Fruit fly (Drosophila melanogaster): ENCODE results near the gene Taf3.

Taf3 gene

DNA sequence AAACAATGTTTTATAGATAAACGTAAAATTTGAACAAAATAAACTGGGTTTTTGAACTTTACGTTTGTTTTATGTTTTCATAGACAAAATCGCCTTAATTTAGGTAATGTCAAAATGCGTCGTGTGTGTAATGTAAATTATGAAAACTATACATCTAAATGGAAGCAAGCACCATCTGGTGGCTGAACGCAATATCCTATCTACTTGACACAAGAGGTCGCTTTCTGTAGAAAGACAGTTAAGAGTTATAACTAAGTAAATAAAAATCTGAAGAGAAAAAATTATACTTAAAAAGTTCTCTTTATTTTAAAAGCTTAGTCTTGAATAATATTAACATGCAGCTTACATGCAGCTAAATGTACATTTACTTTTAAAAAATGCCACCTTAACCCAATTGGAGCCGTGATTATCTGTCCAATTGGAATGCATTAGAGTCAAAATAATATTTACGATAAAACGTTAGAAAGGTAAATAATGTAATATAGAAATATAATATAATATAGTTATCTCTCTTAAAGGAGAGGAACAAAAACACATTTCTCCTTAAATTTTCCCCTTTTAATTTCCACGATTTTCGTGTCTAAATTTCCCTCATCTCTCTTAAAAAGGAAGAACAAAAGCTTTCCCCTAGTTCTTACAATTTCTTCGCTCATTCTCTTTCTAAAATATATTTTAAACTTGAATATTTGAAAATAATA is 41.8 kb downstream of the Taf3 start (continued):
- TF ChIP-seq Spps (tag; optimal IDR thresholded peaks at IDR 0.05), result peak; percentile 69
- TF ChIP-seq CG9932 (GFP tag; IDR thresholded peaks at IDR 0.05), result no peak; the same call in 1 of the 2 replicates
- peak; percentile 92 for TF ChIP-seq CG13424 (tag; optimal IDR thresholded peaks at IDR 0.05)
- TF ChIP-seq zen2 (GFP tag; IDR thresholded peaks at IDR 0.05; ENCODE audit: partially characterized antibody), result no peak
- TF ChIP-seq CG8924 (tag; optimal IDR thresholded peaks at IDR 0.05), result peak; percentile 72
- TF ChIP-seq CG2129 (GFP tag; IDR thresholded peaks at IDR 0.05; ENCODE audit: partially characterized antibody), result no peak
- peak; percentile 61 for TF ChIP-seq Deaf1 (tag; optimal IDR thresholded peaks at IDR 0.05)
- peak; percentile 85 for TF ChIP-seq ash1 (GFP tag; optimal IDR thresholded peaks at IDR 0.05)
- peak; percentile 84 for TF ChIP-seq CG10431 (GFP tag; optimal IDR thresholded peaks at IDR 0.05)
- TF ChIP-seq Trl (optimal IDR thresholded peaks at IDR 0.05), result peak; percentile 22 to 56
- peak; percentile 97 for TF ChIP-seq Trl (GFP tag; optimal IDR thresholded peaks at IDR 0.05)
- no peak for TF ChIP-seq pzg (GFP tag; optimal IDR thresholded peaks at IDR 0.05)
- peak; percentile 87 for TF ChIP-seq CG10565 (GFP tag; optimal IDR thresholded peaks at IDR 0.05)
- no peak for TF ChIP-seq Ssrp (tag; optimal IDR thresholded peaks at IDR 0.05)
- TF ChIP-seq CG17359 (tag; optimal IDR thresholded peaks at IDR 0.05), result peak; percentile 94
- peak; percentile 82 for TF ChIP-seq nau (GFP tag; optimal IDR thresholded peaks at IDR 0.05)
- no peak for TF ChIP-seq corto (GFP tag; optimal IDR thresholded peaks at IDR 0.05)
- TF ChIP-seq oc (tag; optimal IDR thresholded peaks at IDR 0.05), result peak; percentile 81
- TF ChIP-seq Poxn (GFP tag; IDR thresholded peaks at IDR 0.05), result 0 out of 2 replicates have a peak, but pooled peaks have one; percentile 20
- TF ChIP-seq CG1233 (GFP tag; optimal IDR thresholded peaks at IDR 0.05), result peak; percentile 88
- peak; percentile 94 for TF ChIP-seq B-H2 (GFP tag; optimal IDR thresholded peaks at IDR 0.05)
- TF ChIP-seq gfzf (GFP tag; optimal IDR thresholded peaks at IDR 0.05), result peak; percentile 23
- peak; percentile 90 for TF ChIP-seq CG9609 (GFP tag; optimal IDR thresholded peaks at IDR 0.05)
- no peak for TF ChIP-seq knrl (GFP tag; IDR thresholded peaks at IDR 0.05; ENCODE audit: partially characterized antibody)
- TF ChIP-seq lilli (GFP tag; optimal IDR thresholded peaks at IDR 0.05), result peak; percentile 92
- TF ChIP-seq sqz (GFP tag; optimal IDR thresholded peaks at IDR 0.05), result peak; percentile 92
- TF ChIP-seq BEAF-32 (GFP tag; optimal IDR thresholded peaks at IDR 0.05), result peak; percentile 17
- TF ChIP-seq CG4820 (GFP tag; optimal IDR thresholded peaks at IDR 0.05), result peak; percentile 92
- TF ChIP-seq CG1603 (tag; optimal IDR thresholded peaks at IDR 0.05), result peak; percentile 88
- peak; percentile 93 for TF ChIP-seq CG4707 (GFP tag; optimal IDR thresholded peaks at IDR 0.05)
- TF ChIP-seq gcm (GFP tag; optimal IDR thresholded peaks at IDR 0.05), result peak; percentile 86
- peak; percentile 72; the same call in 1 of the 2 replicates for TF ChIP-seq wdn (GFP tag; IDR thresholded peaks at IDR 0.05)
- peak; percentile 87 for TF ChIP-seq CG5953 (GFP tag; IDR thresholded peaks at IDR 0.05)
- TF ChIP-seq NC2α (GFP tag; optimal IDR thresholded peaks at IDR 0.05), result peak; percentile 83
- peak; percentile 89 for TF ChIP-seq Oli (tag; optimal IDR thresholded peaks at IDR 0.05)
- no peak for TF ChIP-seq lov (optimal IDR thresholded peaks at IDR 0.05)
- no peak; the same call in 2 of the 3 replicates for TF ChIP-seq lov (GFP tag; IDR thresholded peaks at IDR 0.05)
- peak; percentile 77 for TF ChIP-seq bowl (GFP tag; IDR thresholded peaks at IDR 0.05)
- peak; percentile 91 for TF ChIP-seq CG3281 (GFP tag; optimal IDR thresholded peaks at IDR 0.05)
- peak; percentile 86 for TF ChIP-seq CG10209 (GFP tag; optimal IDR thresholded peaks at IDR 0.05)
- peak; percentile 31 for TF ChIP-seq run (tag; optimal IDR thresholded peaks at IDR 0.05)
- no peak for TF ChIP-seq hbn (GFP tag; IDR thresholded peaks at IDR 0.05; ENCODE audit: partially characterized antibody)
- TF ChIP-seq CG13775 (GFP tag; optimal IDR thresholded peaks at IDR 0.05), result peak; percentile 91
- TF ChIP-seq ase (GFP tag; IDR thresholded peaks at IDR 0.05), result no peak; the same call in 1 of the 3 replicates
- peak; percentile 63 for TF ChIP-seq Sry-δ (GFP tag; optimal IDR thresholded peaks at IDR 0.05)
- TF ChIP-seq CG15601 (tag; optimal IDR thresholded peaks at IDR 0.05), result peak; percentile 90
- TF ChIP-seq jumu (GFP tag; optimal IDR thresholded peaks at IDR 0.05), result peak; percentile 89
- peak; percentile 94 for TF ChIP-seq eyg (GFP tag; optimal IDR thresholded peaks at IDR 0.05)
- peak; percentile 33 for TF ChIP-seq ftz-f1 (GFP tag; optimal IDR thresholded peaks at IDR 0.05)
